Fruit fly (Drosophila melanogaster) whole organism, embryonic: ENCODE results near the gene mfas.

Experiments used
- Aef1 ChIP-seq: fragments of 200-800 bp; sonication (Bioruptor generic); IDR thresholded peaks from 3 replicates; pipeline ENCODE4 v1.3.6; 2022; ENCODE audit warnings: missing biosample characterization, missing genetic modification characterization
- Antp ChIP-seq: fragments of 200-800 bp; sonication (Bioruptor generic); optimal IDR thresholded peaks from 3 replicates; lab custom pipeline; 2016; ENCODE audit warnings: missing biosample characterization, missing genetic modification characterization
- C15 ChIP-seq: fragments of 200-800 bp; sonication (Bioruptor generic); IDR thresholded peaks from 3 replicates; pipeline ENCODE4 v1.3.6; 2022; ENCODE audit warnings: missing biosample characterization, missing genetic modification characterization
- CG10321 ChIP-seq: fragments of 200-800 bp; sonication (Bioruptor generic); IDR thresholded peaks from 2 replicates; pipeline ENCODE4 v1.3.6; 2022; ENCODE audit warnings: missing biosample characterization, missing genetic modification characterization
- CG10959 ChIP-seq: fragments of 200-800 bp; sonication (Bioruptor generic); IDR thresholded peaks from 2 replicates; pipeline ENCODE4 v1.3.6; 2022; ENCODE audit warnings: missing biosample characterization, missing genetic modification characterization
- CG11504 ChIP-seq: fragments of 200-800 bp; sonication (Bioruptor generic); optimal IDR thresholded peaks from 3 replicates; lab custom pipeline; 2019; ENCODE audit warnings: missing biosample characterization, mild to moderate bottlenecking, missing genetic modification characterization, moderate library complexity
- CG12769 ChIP-seq: fragments of 200-800 bp; sonication (Bioruptor generic); optimal IDR thresholded peaks from 2 replicates; lab custom pipeline; 2019; ENCODE audit warnings: missing biosample characterization, mild to moderate bottlenecking, missing genetic modification characterization, moderate library complexity
- CG14667 ChIP-seq: fragments of 200-800 bp; sonication (Bioruptor generic); IDR thresholded peaks from 2 replicates; pipeline ENCODE4 v1.3.6; 2022; ENCODE audit warnings: missing biosample characterization, missing genetic modification characterization
- CG15269 ChIP-seq: fragments of 200-800 bp; sonication (Bioruptor generic); optimal IDR thresholded peaks from 2 replicates; lab custom pipeline; 2018; ENCODE audit warnings: missing biosample characterization, mild to moderate bottlenecking, missing genetic modification characterization, moderate library complexity
- CG16779 ChIP-seq: fragments of 200-800 bp; sonication (Bioruptor generic); IDR thresholded peaks from 2 replicates; pipeline ENCODE4 v1.3.6; 2022; ENCODE audit warnings: missing biosample characterization, missing genetic modification characterization
- CG31224 ChIP-seq: fragments of 200-800 bp; sonication (Bioruptor generic); IDR thresholded peaks from 2 replicates; pipeline ENCODE4 v1.3.6; 2022; ENCODE audit warnings: missing biosample characterization, missing genetic modification characterization
- CG32532 ChIP-seq: fragments of 200-800 bp; sonication (Bioruptor generic); IDR thresholded peaks from 2 replicates; pipeline ENCODE4 v1.3.6; 2022; ENCODE audit warnings: missing biosample characterization, missing genetic modification characterization
- CG32767 ChIP-seq: fragments of 200-800 bp; sonication (Bioruptor generic); IDR thresholded peaks from 2 replicates; pipeline ENCODE4 v1.3.6; 2022; ENCODE audit warnings: missing biosample characterization, missing genetic modification characterization
- CG32772 ChIP-seq: fragments of 200-800 bp; sonication (Bioruptor generic); IDR thresholded peaks from 2 replicates; pipeline ENCODE4 v1.3.6; 2022; ENCODE audit warnings: missing biosample characterization, missing genetic modification characterization
- CG34422 ChIP-seq: fragments of 200-800 bp; sonication (Bioruptor generic); IDR thresholded peaks from 3 replicates; pipeline ENCODE4 v1.3.6; 2022; ENCODE audit warnings: missing biosample characterization, missing genetic modification characterization
- CG5180 ChIP-seq: fragments of 200-800 bp; sonication (Bioruptor generic); optimal IDR thresholded peaks from 3 replicates; lab custom pipeline; 2017; ENCODE audit warnings: missing biosample characterization, missing genetic modification characterization, mild to moderate bottlenecking, moderate library complexity, missing genetic modification reagents
- CG6765 ChIP-seq: fragments of 200-800 bp; sonication (Bioruptor generic); optimal IDR thresholded peaks from 3 replicates; lab custom pipeline; 2017; ENCODE audit warnings: missing biosample characterization, mild to moderate bottlenecking, missing genetic modification characterization
- CG7839 ChIP-seq: fragments of 200-800 bp; sonication (Bioruptor generic); optimal IDR thresholded peaks from 3 replicates; lab custom pipeline; 2018; ENCODE audit warnings: missing biosample characterization, mild to moderate bottlenecking, missing genetic modification characterization, moderate library complexity
- CG9932 ChIP-seq: fragments of 200-800 bp; sonication (Bioruptor generic); IDR thresholded peaks from 2 replicates; pipeline ENCODE4 v1.3.6; 2022; ENCODE audit warnings: missing biosample characterization, missing genetic modification characterization
- Dad ChIP-seq: fragments of 200-800 bp; sonication (Bioruptor generic); optimal IDR thresholded peaks from 3 replicates; lab custom pipeline; 2016; ENCODE audit warnings: missing biosample characterization, missing genetic modification characterization
- Deaf1 ChIP-seq: fragments of 200-800 bp; optimal IDR thresholded peaks from 3 replicates; lab custom pipeline; 2019; ENCODE audit warnings: missing biosample characterization, mild to moderate bottlenecking, missing genetic modification characterization, moderate library complexity
- Dip3 ChIP-seq: fragments of 200-800 bp; sonication (Bioruptor generic); optimal IDR thresholded peaks from 3 replicates; lab custom pipeline; 2016; ENCODE audit warnings: missing biosample characterization, missing genetic modification characterization
- E2f1 ChIP-seq: fragments of 200-800 bp; sonication (Bioruptor generic); IDR thresholded peaks from 2 replicates; pipeline ENCODE4 v1.3.6; 2022; ENCODE audit warnings: missing biosample characterization, missing genetic modification characterization
- E2f2 ChIP-seq: fragments of 200-800 bp; sonication (Bioruptor generic); IDR thresholded peaks from 2 replicates; pipeline ENCODE4 v1.3.6; 2022; ENCODE audit warnings: missing biosample characterization, missing genetic modification characterization
- Ets65A ChIP-seq: fragments of 200-800 bp; sonication (Bioruptor generic); peaks from one replicate; lab custom pipeline; 2016; ENCODE audit warnings: missing biosample characterization, missing genetic modification characterization
- HHEX ChIP-seq: fragments of 200-800 bp; sonication (Bioruptor generic); optimal IDR thresholded peaks from 3 replicates; lab custom pipeline; 2017; ENCODE audit warnings: missing biosample characterization, mild to moderate bottlenecking, missing genetic modification characterization, missing genetic modification reagents
- HLHmδ ChIP-seq: fragments of 200-800 bp; sonication (Bioruptor generic); optimal IDR thresholded peaks from 2 replicates; lab custom pipeline; 2018; ENCODE audit warnings: missing biosample characterization, mild to moderate bottlenecking, missing genetic modification characterization, moderate library complexity
- Hr78 ChIP-seq, 2 experiments: fragments of 200-800 bp in 1 of 2; fragments of >200 bp in 1 of 2; sonication (Bioruptor generic) in 1 of 2; optimal IDR thresholded peaks; 2 replicates each; lab custom pipeline; 2017 to 2019; ENCODE audit warnings: missing biosample characterization in 2 of 2, missing genetic modification characterization in 2 of 2, mild to moderate bottlenecking in 1 of 2, moderate library complexity in 1 of 2
- Optix ChIP-seq: fragments of 200-800 bp; sonication (Bioruptor generic); IDR thresholded peaks from 3 replicates; pipeline ENCODE4 v1.3.6; 2022; ENCODE audit warnings: missing biosample characterization, missing genetic modification characterization
- Poxn ChIP-seq: fragments of 200-800 bp; sonication (Bioruptor generic); IDR thresholded peaks from 2 replicates; pipeline ENCODE4 v1.3.6; 2022; ENCODE audit warnings: missing biosample characterization, missing genetic modification characterization
- Ptx1 ChIP-seq: fragments of 200-800 bp; sonication (Bioruptor generic); IDR thresholded peaks from 2 replicates; pipeline ENCODE4 v1.3.6; 2022; ENCODE audit warnings: missing biosample characterization, missing genetic modification characterization
- Rfx ChIP-seq: fragments of 200-800 bp; sonication (Bioruptor generic); IDR thresholded peaks from 2 replicates; pipeline ENCODE4 v1.3.6; 2022; ENCODE audit warnings: missing biosample characterization, missing genetic modification characterization
- Rx ChIP-seq: fragments of 200-800 bp; sonication (Bioruptor generic); IDR thresholded peaks from 2 replicates; pipeline ENCODE4 v1.3.6; 2022; ENCODE audit warnings: missing biosample characterization, missing genetic modification characterization
- Sox102F ChIP-seq: fragments of 200-800 bp; sonication (Bioruptor generic); optimal IDR thresholded peaks from 2 replicates; lab custom pipeline; 2018; ENCODE audit warnings: missing biosample characterization, mild to moderate bottlenecking, missing genetic modification characterization, moderate library complexity
- chn ChIP-seq: fragments of 200-800 bp; sonication (Bioruptor generic); optimal IDR thresholded peaks from 2 replicates; lab custom pipeline; 2016; ENCODE audit warnings: missing biosample characterization, missing genetic modification characterization
- crol ChIP-seq: fragments of 200-800 bp; sonication (Bioruptor generic); IDR thresholded peaks from 2 replicates; pipeline ENCODE4 v1.3.6; 2022; ENCODE audit warnings: missing biosample characterization, missing genetic modification characterization
- dati ChIP-seq: fragments of 200-800 bp; sonication (Bioruptor generic); IDR thresholded peaks from 2 replicates; pipeline ENCODE4 v1.3.6; 2022; ENCODE audit warnings: missing biosample characterization, missing genetic modification characterization
- dysf ChIP-seq: fragments of 200-800 bp; sonication (Bioruptor generic); IDR thresholded peaks from 3 replicates; pipeline ENCODE4 v1.3.6; 2022; ENCODE audit warnings: missing biosample characterization, missing genetic modification characterization
- ind ChIP-seq: fragments of 200-800 bp; sonication (Bioruptor generic); optimal IDR thresholded peaks from 3 replicates; lab custom pipeline; 2016; ENCODE audit warnings: missing biosample characterization, missing genetic modification characterization
- kni ChIP-seq: fragments of 200-800 bp; sonication (Bioruptor generic); optimal IDR thresholded peaks from 3 replicates; lab custom pipeline; 2017; ENCODE audit warnings: mild to moderate bottlenecking, missing biosample characterization, missing genetic modification reagents, missing genetic modification characterization
- lmd ChIP-seq: fragments of 200-800 bp; sonication (Bioruptor generic); IDR thresholded peaks from 2 replicates; pipeline ENCODE4 v1.3.6; 2022; ENCODE audit warnings: missing biosample characterization, missing genetic modification characterization
- mam ChIP-seq: fragments of 200-800 bp; sonication (Bioruptor generic); optimal IDR thresholded peaks from 3 replicates; lab custom pipeline; 2016; ENCODE audit warnings: missing biosample characterization, missing genetic modification characterization
- peb ChIP-seq: fragments of 200-800 bp; sonication (Bioruptor generic); IDR thresholded peaks from 2 replicates; pipeline ENCODE4 v1.3.6; 2022; ENCODE audit warnings: missing biosample characterization, missing genetic modification characterization
- row ChIP-seq: fragments of 200-800 bp; sonication (Bioruptor generic); IDR thresholded peaks from 3 replicates; pipeline ENCODE4 v1.3.6; 2022; ENCODE audit warnings: missing biosample characterization, missing genetic modification characterization
- sisA ChIP-seq: fragments of 200-800 bp; sonication (Bioruptor generic); IDR thresholded peaks from 2 replicates; pipeline ENCODE4 v1.3.6; 2022; ENCODE audit warnings: missing biosample characterization, missing genetic modification characterization
- sob ChIP-seq: fragments of 200-800 bp; sonication (Bioruptor generic); IDR thresholded peaks from 2 replicates; pipeline ENCODE4 v1.3.6; 2022; ENCODE audit warnings: missing biosample characterization, missing genetic modification characterization
- tgo ChIP-seq: fragments of 200-800 bp; sonication (Bioruptor generic); IDR thresholded peaks from 3 replicates; pipeline ENCODE4 v1.3.6; 2022; ENCODE audit warnings: missing biosample characterization, missing genetic modification characterization
- tna ChIP-seq: fragments of 200-800 bp; sonication (Bioruptor generic); IDR thresholded peaks from 2 replicates; pipeline ENCODE4 v1.3.6; 2022; ENCODE audit warnings: missing biosample characterization, missing genetic modification characterization; ENCODE audit not compliant: partially characterized antibody
- unpg ChIP-seq: fragments of 200-800 bp; sonication (Bioruptor generic); optimal IDR thresholded peaks from 3 replicates; lab custom pipeline; 2018; ENCODE audit warnings: missing biosample characterization, mild to moderate bottlenecking, missing genetic modification characterization, moderate library complexity
- vvl ChIP-seq: fragments of 200-800 bp; sonication (Bioruptor generic); IDR thresholded peaks from 2 replicates; pipeline ENCODE4 v1.3.6; 2022; ENCODE audit warnings: missing biosample characterization, missing genetic modification characterization

mfas gene

dm6 chr3R:11947079-11947869 is 45.8 kb downstream of the mfas start:
- TF ChIP-seq vvl (GFP tag; lab: Robert Waterston, UW) (peak; percentile 47; the same call in 1 of the 2 replicates), Deaf1 (tag; lab: Kevin White, UChicago) (no peak), CG7839 (tag; lab: Kevin White, UChicago) (peak; percentile 34), CG9932 (GFP tag; lab: Robert Waterston, UW) (0 out of 2 replicates have a peak, but pooled peaks have one; percentile 30), Hr78 (GFP tag; optimal IDR thresholded peaks at IDR 0.05; lab: Kevin White, UChicago) (no peak), Aef1 (GFP tag; lab: Robert Waterston, UW) (peak; percentile 33; the same call in 2 of the 3 replicates), HHEX (GFP tag; lab: Kevin White, UChicago) (no peak), Ets65A (GFP tag; lab: Kevin White, UChicago) (peak; percentile 62), CG11504 (tag; lab: Kevin White, UChicago) (peak; percentile 29), kni (GFP tag; lab: Kevin White, UChicago) (peak; percentile 46), crol (GFP tag; lab: Robert Waterston, UW) (peak; percentile 43), unpg (GFP tag; lab: Kevin White, UChicago) (peak; percentile 27), Sox102F (GFP tag; lab: Kevin White, UChicago) (peak; percentile 3), row (GFP tag; lab: Robert Waterston, UW) (peak; percentile 56), CG16779 (GFP tag; lab: Robert Waterston, UW) (no peak), dati (GFP tag; lab: Robert Waterston, UW) (no peak), Poxn (GFP tag; lab: Robert Waterston, UW) (no peak), Antp (GFP tag; lab: Kevin White, UChicago) (peak; percentile 23), CG12769 (tag; lab: Kevin White, UChicago) (peak; percentile 18), tna (GFP tag; lab: Robert Waterston, UW) (no peak), Dad (no peak), CG32532 (GFP tag; lab: Robert Waterston, UW) (peak; percentile 49), dysf (GFP tag; lab: Robert Waterston, UW) (peak; percentile 72), CG15269 (tag; lab: Kevin White, UChicago) (no peak), chn (GFP tag; lab: Kevin White, UChicago) (peak; percentile 18), Ptx1 (peak; percentile 41; the same call in 1 of the 2 replicates), E2f1 (GFP tag; lab: Robert Waterston, UW) (peak; percentile 42; the same call in 1 of the 2 replicates), lmd (GFP tag; lab: Robert Waterston, UW) (peak; percentile 56), sisA (peak; percentile 43), Rfx (peak; percentile 64), mam (GFP tag; lab: Kevin White, UChicago) (peak; percentile 7), CG34422 (GFP tag; lab: Robert Waterston, UW) (peak; percentile 8; the same call in 1 of the 3 replicates), peb (GFP tag; lab: Robert Waterston, UW) (no peak), E2f2 (GFP tag; lab: Robert Waterston, UW) (peak; percentile 7; the same call in 1 of the 2 replicates), Rx (GFP tag; lab: Robert Waterston, UW) (0 out of 2 replicates have a peak, but pooled peaks have one; percentile 19), CG6765 (GFP tag; lab: Kevin White, UChicago) (no peak), Dip3 (GFP tag; lab: Kevin White, UChicago) (peak; percentile 8), CG14667 (GFP tag; lab: Robert Waterston, UW) (0 out of 2 replicates have a peak, but pooled peaks have one; percentile 20), CG32767 (GFP tag; lab: Robert Waterston, UW) (0 out of 2 replicates have a peak, but pooled peaks have one; percentile 25), C15 (GFP tag; lab: Robert Waterston, UW) (0 out of 3 replicates have a peak, but pooled peaks have one; percentile 5), CG32772 (GFP tag; lab: Robert Waterston, UW) (0 out of 2 replicates have a peak, but pooled peaks have one; percentile 13), tgo (GFP tag; lab: Robert Waterston, UW) (0 out of 3 replicates have a peak, but pooled peaks have one; percentile 15), HLHmδ (GFP tag; lab: Kevin White, UChicago) (no peak), sob (peak; percentile 52; the same call in 1 of the 2 replicates), CG31224 (no peak), CG10321 (GFP tag; lab: Robert Waterston, UW) (no peak), CG10959 (GFP tag; lab: Robert Waterston, UW) (no peak), Optix (no peak), CG5180 (GFP tag; lab: Kevin White, UChicago) (no peak), ind (GFP tag; lab: Kevin White, UChicago) (peak; percentile 19)
